Worm (Caenorhabditis elegans): ENCODE results near the gene ZK1067.4.

DNA sequence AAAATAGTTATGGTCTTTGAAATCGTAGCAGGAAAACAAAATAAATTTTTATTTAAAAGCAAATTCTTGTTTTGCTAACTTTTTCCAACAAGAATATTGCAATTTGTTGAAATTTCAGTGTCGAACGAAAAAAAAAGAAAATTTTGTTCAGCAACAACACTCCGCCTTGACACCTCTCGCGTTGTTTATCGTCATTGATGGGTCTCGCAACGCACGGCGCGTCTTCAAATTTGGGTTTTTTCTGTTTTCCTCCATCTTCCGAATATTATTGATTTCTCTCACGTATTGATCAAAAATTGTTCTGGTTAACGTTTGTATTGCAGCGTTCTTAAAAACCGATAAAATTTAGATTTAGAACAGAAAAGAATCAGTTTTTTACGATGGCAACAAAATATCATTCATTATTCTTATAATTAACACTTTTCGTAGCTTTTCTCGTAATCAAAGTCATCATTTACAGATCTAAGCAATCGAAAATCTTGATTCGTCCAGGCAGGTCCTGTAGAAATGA is 40.7 kb upstream of the ZK1067.4 start, which contains the start of gene dpl-1:
- TF ChIP-seq klf-2 (GFP tag; conservative IDR thresholded peaks at IDR 0.05) (no peak), tab-1 (GFP tag; IDR thresholded peaks at IDR 0.05) (no peak)

Data from whole organism, midembryonic.